Fruit fly (Drosophila melanogaster): Measurements from ENCODE around the gene CG15312.

Gene CG15312

DNA sequence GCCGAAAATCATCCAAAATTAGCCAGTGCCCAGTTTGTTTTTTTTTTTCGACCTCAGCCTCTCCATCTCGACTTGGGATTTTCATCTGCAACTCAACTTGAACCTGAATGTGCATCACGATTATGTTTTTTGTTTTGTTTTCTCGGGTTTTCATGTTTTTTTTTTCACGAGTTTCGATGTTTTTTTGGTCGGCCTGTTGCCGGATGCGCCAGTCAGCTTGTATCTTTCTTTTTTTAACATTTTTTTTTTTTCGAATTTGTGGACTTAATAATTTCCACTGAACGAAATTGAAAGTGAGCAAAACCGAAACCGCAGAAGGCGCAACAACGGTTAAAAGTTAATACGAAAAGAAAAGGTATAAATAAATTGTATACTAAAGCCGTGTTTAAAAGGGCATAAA, 48.9 kb downstream of the CG15312 start (continued):
- TF ChIP-seq sqz (GFP tag; optimal IDR thresholded peaks at IDR 0.05): peak; percentile 56

DNA sequence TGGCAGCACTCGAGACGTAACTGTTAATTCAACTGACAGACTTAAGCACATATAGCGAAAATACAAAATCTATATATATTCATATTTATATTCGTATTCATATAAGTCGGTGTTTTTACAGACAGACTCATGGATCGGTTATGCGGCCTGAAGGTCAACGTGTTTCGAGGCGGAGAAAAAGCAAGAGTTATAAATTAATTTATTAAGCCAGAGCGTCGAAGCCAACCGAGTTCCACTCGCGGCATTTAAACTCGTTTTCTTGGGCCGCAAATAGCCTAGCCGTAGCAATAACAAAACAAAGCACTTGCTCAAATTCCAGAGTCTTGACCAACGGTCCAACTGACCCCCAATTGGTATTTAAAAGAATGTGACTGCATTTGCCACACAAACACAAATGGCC, 49.8 kb downstream of the CG15312 start:
- TF ChIP-seq NC2α (GFP tag; optimal IDR thresholded peaks at IDR 0.05) (no peak), CG3838 (GFP tag; optimal IDR thresholded peaks at IDR 0.05) (no peak), CG7963 (GFP tag; IDR thresholded peaks at IDR 0.05; ENCODE audit: partially characterized antibody) (no peak), knrl (GFP tag; IDR thresholded peaks at IDR 0.05; ENCODE audit: partially characterized antibody) (no peak), bigmax (GFP tag; optimal IDR thresholded peaks at IDR 0.05) (no peak), CG15269 (tag; optimal IDR thresholded peaks at IDR 0.05) (peak; percentile 28), crc (GFP tag; optimal IDR thresholded peaks at IDR 0.05) (no peak), chinmo (GFP tag; IDR thresholded peaks at IDR 0.05; ENCODE audit: partially characterized antibody) (0 out of 4 replicates have a peak, but pooled peaks have one; percentile 57), MBD-R2 (GFP tag; IDR thresholded peaks at IDR 0.05) (no peak), sd (tag; optimal IDR thresholded peaks at IDR 0.05) (peak; percentile 72)

DNA sequence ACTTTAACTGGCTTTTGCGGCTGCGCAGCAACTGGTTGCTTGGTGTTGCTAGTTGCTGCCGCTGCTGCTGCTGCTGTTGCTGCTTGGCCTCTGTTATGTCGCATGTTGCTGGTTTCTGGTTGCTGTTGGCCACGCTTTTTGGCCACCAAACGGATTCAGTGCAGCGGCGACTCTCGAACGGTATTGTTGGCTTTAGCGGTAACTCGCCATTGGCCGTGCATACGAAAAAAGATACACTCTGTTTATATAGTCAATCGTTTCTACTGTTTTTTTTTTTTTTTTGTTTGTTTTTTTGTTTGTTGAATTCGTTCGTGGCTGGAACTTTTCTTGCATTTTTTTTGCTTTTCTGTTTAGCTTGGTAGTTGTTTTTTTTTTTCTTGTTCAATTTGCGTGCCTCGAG, 53.9 kb downstream of the CG15312 start, which contains the start of gene Cht6:
Gene Cht6 (plus strand): TSS at position 122 of the 400 bp plus-strand sequence.
- TF ChIP-seq chinmo (GFP tag; IDR thresholded peaks at IDR 0.05; ENCODE audit: partially characterized antibody) (peak; percentile 89; the same call in 3 of the 4 replicates), vvl (GFP tag; IDR thresholded peaks at IDR 0.05) (0 out of 2 replicates have a peak, but pooled peaks have one; percentile 23), CG4360 (GFP tag; IDR thresholded peaks at IDR 0.05) (0 out of 2 replicates have a peak, but pooled peaks have one; percentile 16), sqz (GFP tag; optimal IDR thresholded peaks at IDR 0.05) (peak; percentile 0), CG11504 (tag; optimal IDR thresholded peaks at IDR 0.05) (peak; percentile 75), CG6175 (GFP tag; IDR thresholded peaks at IDR 0.05) (peak; percentile 74; the same call in 1 of the 3 replicates), CG10209 (GFP tag; optimal IDR thresholded peaks at IDR 0.05) (no peak), dimm (GFP tag; IDR thresholded peaks at IDR 0.05) (no peak), Drgx (GFP tag; IDR thresholded peaks at IDR 0.05) (peak; percentile 27; the same call in 1 of the 2 replicates), Jarid2 (GFP tag; optimal IDR thresholded peaks at IDR 0.05) (peak; percentile 33), fd3F (GFP tag; optimal IDR thresholded peaks at IDR 0.05) (no peak), nom (GFP tag; optimal IDR thresholded peaks at IDR 0.05) (peak; percentile 39), bowl (GFP tag; IDR thresholded peaks at IDR 0.05) (0 out of 2 replicates have a peak, but pooled peaks have one; percentile 31), Hand (GFP tag; optimal IDR thresholded peaks at IDR 0.05) (no peak), Doc3 (GFP tag; IDR thresholded peaks at IDR 0.05; ENCODE audit: partially characterized antibody) (0 out of 3 replicates have a peak, but pooled peaks have one; percentile 9)

DNA sequence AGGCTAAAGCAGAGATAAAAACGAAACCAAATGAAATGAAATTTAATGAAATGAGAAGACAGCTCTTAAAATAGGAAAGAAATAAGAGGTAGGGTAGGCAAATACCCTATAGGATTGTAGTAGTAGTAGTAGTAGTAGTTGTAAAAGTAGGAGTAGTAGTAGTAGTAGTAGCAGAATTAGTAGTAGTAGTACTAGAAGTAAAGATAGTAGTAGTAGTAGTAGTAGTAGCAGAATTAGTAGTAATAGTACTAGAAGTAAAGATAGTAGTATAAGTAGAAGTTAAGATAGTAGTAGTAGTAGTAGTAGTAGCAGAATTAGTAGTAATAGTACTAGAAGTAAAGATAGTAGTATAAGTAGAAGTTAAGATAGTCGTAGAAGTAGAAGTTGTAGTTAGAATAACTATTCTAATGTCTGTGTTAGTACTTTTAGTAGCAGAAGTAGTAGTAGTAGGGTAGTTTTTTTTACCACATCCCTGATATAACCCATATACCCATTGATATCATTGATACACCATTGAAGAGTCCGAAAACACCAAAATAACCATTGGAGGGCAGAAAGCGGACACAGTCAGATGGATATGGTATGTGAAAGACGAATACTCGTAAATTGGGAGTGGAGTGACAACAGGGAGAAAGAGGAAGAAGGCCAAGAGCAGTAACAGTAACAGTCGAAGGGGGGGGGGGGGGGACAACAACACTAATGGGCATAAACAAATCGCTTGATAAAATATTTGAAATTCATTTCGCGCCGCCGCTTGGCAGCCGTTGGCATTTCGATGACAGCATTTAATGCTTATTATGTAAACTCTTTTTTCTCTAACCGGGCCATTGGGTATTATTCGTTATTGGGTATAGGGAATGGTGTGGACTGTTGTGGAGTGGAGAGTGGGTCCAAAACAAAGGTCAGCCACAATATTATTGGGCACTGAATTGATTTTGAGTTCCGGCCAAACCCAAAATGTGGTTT, 55.6 kb downstream of the CG15312 start:
- TF ChIP-seq sd (tag; optimal IDR thresholded peaks at IDR 0.05) (peak; percentile 86), CG17385 (GFP tag; optimal IDR thresholded peaks at IDR 0.05) (peak; percentile 8), Pdp1 (GFP tag; optimal IDR thresholded peaks at IDR 0.05) (peak in 1 of 2 experiments; percentile 53), oc (tag; optimal IDR thresholded peaks at IDR 0.05) (peak; percentile 21), pita (GFP tag; optimal IDR thresholded peaks at IDR 0.05) (no peak), CG4424 (GFP tag; optimal IDR thresholded peaks at IDR 0.05) (peak; percentile 95), rib (GFP tag; IDR thresholded peaks at IDR 0.05) (no peak), Oaz (GFP tag; IDR thresholded peaks at IDR 0.05) (no peak), kni (GFP tag; optimal IDR thresholded peaks at IDR 0.05) (peak; percentile 40), vvl (GFP tag; IDR thresholded peaks at IDR 0.05) (peak; percentile 39; the same call in 1 of the 2 replicates), abd-A (tag; optimal IDR thresholded peaks at IDR 0.05) (peak; percentile 80), CG4730 (GFP tag; IDR thresholded peaks at IDR 0.05) (no peak), CG12769 (tag; optimal IDR thresholded peaks at IDR 0.05) (peak; percentile 49), Med (GFP tag) (peak; percentile 2)
